Worm (Caenorhabditis elegans): Measurements from ENCODE around the gene lgc-43.

DNA sequence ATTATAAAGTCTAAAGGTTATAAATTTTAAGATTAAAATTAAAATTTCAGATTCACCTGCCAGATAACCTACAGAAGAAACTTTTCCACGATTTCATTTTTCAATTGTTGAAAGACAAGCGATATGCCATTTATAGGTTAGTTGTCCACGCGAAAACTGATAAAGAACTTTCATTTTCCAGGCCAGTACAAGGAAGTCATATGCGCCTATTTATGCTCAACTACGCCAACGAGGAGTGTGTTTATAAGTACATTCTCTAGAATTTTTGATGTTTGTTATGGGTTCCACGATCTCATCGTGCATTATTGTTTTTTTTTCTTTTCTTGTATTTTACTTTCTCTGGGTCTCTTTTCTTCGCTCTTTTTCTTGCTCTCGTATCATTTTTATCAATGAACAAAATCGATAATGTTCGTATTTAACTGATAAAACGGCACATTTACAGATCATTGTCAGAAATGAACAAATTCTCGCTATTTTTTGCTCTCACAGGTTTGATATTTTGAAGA, 28.2 kb downstream of the lgc-43 start, which contains the start of gene R09H10.3:
- no peak for TF ChIP-seq him-1 (tag; optimal IDR thresholded peaks at IDR 0.05)
- TF ChIP-seq W03F9.2 (tag; optimal IDR thresholded peaks at IDR 0.05), result no peak
